Fruit fly (Drosophila melanogaster): Measurements from ENCODE around the gene CG12986.
A peak's percentile ranks its signal among the peaks of the same experiment; 100 is the strongest.

dm6 chrX:17844623-17845022 is 25.1 kb upstream of the CG12986 start, which contains the start of the genes CG8142 and Ucp4A:
- TF ChIP-seq CG11456 (GFP tag; IDR thresholded peaks at IDR 0.05) (peak; percentile 93), ewg (GFP tag; optimal IDR thresholded peaks at IDR 0.05) (peak; percentile 72), esg (GFP tag; conservative IDR thresholded peaks at IDR 0.05) (peak; percentile 97), CG3838 (GFP tag; optimal IDR thresholded peaks at IDR 0.05) (peak; percentile 58), CG11560 (tag; IDR thresholded peaks at IDR 0.05) (peak; percentile 85), Hand (GFP tag; optimal IDR thresholded peaks at IDR 0.05) (peak; percentile 41), fru (optimal IDR thresholded peaks at IDR 0.05) (no peak), pan (optimal IDR thresholded peaks at IDR 0.05) (no peak), pan (GFP tag; optimal IDR thresholded peaks at IDR 0.05 in 1 of 2, IDR thresholded peaks at IDR 0.05 in 1 of 2) (peak in 1 of 2 experiments; percentile 98), CG17829 (tag; optimal IDR thresholded peaks at IDR 0.05) (peak; percentile 94)
